Fruit fly (Drosophila melanogaster): ENCODE results near the gene CG33229.

- TF ChIP-seq Lpt (GFP tag; optimal IDR thresholded peaks at IDR 0.05): no peak
- no peak for TF ChIP-seq CG3919 (GFP tag; optimal IDR thresholded peaks at IDR 0.05)
- no peak for TF ChIP-seq CG11762 (GFP tag; optimal IDR thresholded peaks at IDR 0.05; ENCODE audit: insufficient read depth)
- TF ChIP-seq CG31627 (GFP tag; optimal IDR thresholded peaks at IDR 0.05): no peak
- no peak for TF ChIP-seq CG6854 (GFP tag; optimal IDR thresholded peaks at IDR 0.05)
- TF ChIP-seq Blimp-1 (GFP tag; optimal IDR thresholded peaks at IDR 0.05): no peak
- TF ChIP-seq CG8632 (GFP tag; optimal IDR thresholded peaks at IDR 0.05): no peak
- no peak for TF ChIP-seq Eip78C (GFP tag)
- TF ChIP-seq salr (GFP tag; optimal IDR thresholded peaks at IDR 0.05): no peak
- no peak for TF ChIP-seq Gug (GFP tag; IDR thresholded peaks at IDR 0.05)
- TF ChIP-seq CG15336 (GFP tag; IDR thresholded peaks at IDR 0.05): no peak
- no peak for TF ChIP-seq Ets96B (tag; optimal IDR thresholded peaks at IDR 0.05)
Measured at dm6 chr3L:216325-216724, 7.3 kb upstream of the CG33229 start, which contains the start of gene Kaz1-ORFB.
